Worm (Caenorhabditis elegans) whole organism, late embryonic: ENCODE data around the gene spl-1.

Source experiments
- K02D7.2 ChIP-seq: sonication (generic microtip); optimal IDR thresholded peaks from 2 replicates; lab custom pipeline; 2017; ENCODE audit warnings: mild to moderate bottlenecking, missing genetic modification characterization, missing compliant biosample characterization
- ceh-30 ChIP-seq: fragments of 150-350 bp; optimal IDR thresholded peaks from 2 replicates; lab custom pipeline; 2014; ENCODE audit warnings: missing biosample characterization, missing genetic modification characterization
- ceh-34 ChIP-seq: sonication (generic microtip); optimal IDR thresholded peaks from 2 replicates; lab custom pipeline; 2016; ENCODE audit warnings: mild to moderate bottlenecking, missing genetic modification characterization, missing compliant biosample characterization
- che-1 ChIP-seq: sonication (generic microtip); optimal IDR thresholded peaks from 2 replicates; lab custom pipeline; 2016; ENCODE audit warnings: mild to moderate bottlenecking, missing genetic modification characterization, missing compliant biosample characterization
- dmd-4 ChIP-seq: sonication (generic microtip); optimal IDR thresholded peaks from 2 replicates; lab custom pipeline; 2016; ENCODE audit warnings: borderline replicate concordance, missing genetic modification characterization, missing compliant biosample characterization
- elt-2 ChIP-seq: sonication (generic microtip); optimal IDR thresholded peaks from 2 replicates; lab custom pipeline; 2016; ENCODE audit warnings: missing genetic modification reagents, missing genetic modification characterization, missing compliant biosample characterization
- hlh-13 ChIP-seq: fragments of 200-800 bp; sonication (Bioruptor generic); optimal IDR thresholded peaks from 2 replicates; lab custom pipeline; 2018; ENCODE audit warnings: mild to moderate bottlenecking, missing genetic modification characterization, missing compliant biosample characterization
- hlh-6 ChIP-seq: sonication (generic microtip); optimal IDR thresholded peaks from 2 replicates; lab custom pipeline; 2016; ENCODE audit warnings: missing genotype, missing genetic modification characterization, missing compliant biosample characterization
- lin-11 ChIP-seq: fragments of 200-800 bp; sonication (Bioruptor generic); optimal IDR thresholded peaks from 2 replicates; lab custom pipeline; 2018; ENCODE audit warnings: mild to moderate bottlenecking, missing genetic modification characterization, missing compliant biosample characterization
- nfya-1 ChIP-seq: sonication (generic microtip); optimal IDR thresholded peaks from 2 replicates; lab custom pipeline; 2017; ENCODE audit warnings: missing genetic modification characterization, mild to moderate bottlenecking, missing compliant biosample characterization, antibody characterized with exemption, moderate library complexity
- nhr-11 ChIP-seq: fragments of 150-350 bp; optimal IDR thresholded peaks from 2 replicates; lab custom pipeline; 2014; ENCODE audit warnings: missing biosample characterization, missing genetic modification characterization
- ttx-3 ChIP-seq: sonication (generic microtip); optimal IDR thresholded peaks from 2 replicates; lab custom pipeline; 2016; ENCODE audit warnings: missing genetic modification reagents, missing genetic modification characterization, missing compliant biosample characterization
- unc-55 ChIP-seq: sonication (generic microtip); optimal IDR thresholded peaks from 2 replicates; lab custom pipeline; 2017; ENCODE audit warnings: missing biosample characterization, missing genetic modification reagents, missing genetic modification characterization

DNA sequence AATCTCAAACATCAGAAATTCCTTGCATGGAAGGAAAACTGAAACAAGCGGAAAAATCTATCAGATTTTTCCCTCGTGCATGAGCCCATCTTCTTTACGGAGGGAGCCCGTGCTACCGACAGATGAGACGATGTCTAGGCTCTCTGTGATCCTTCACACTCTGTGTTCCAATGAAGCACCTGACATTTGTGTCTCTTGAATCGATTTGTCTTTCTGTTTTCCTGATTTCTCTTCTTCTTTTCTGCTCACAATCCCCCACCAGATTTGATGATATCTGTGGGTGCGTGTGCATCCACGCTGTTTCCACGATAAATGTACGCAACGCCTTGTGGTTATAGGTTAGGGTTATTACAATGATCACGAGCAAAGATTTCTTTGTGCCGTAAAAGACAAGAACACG, 4.1 kb downstream of the spl-1 start:
- TF ChIP-seq dmd-4 (tag; lab: Kevin White, UChicago) (no peak), ceh-30 (tag; lab: Kevin White, UChicago) (no peak), hlh-13 (GFP tag; lab: Kevin White, UChicago) (no peak), ttx-3 (tag; lab: Kevin White, UChicago) (no peak), elt-2 (tag; lab: Kevin White, UChicago) (no peak), nhr-11 (tag; lab: Kevin White, UChicago) (no peak), K02D7.2 (no peak), nfya-1 (no peak), hlh-6 (tag; lab: Kevin White, UChicago) (no peak), lin-11 (no peak), che-1 (tag; lab: Kevin White, UChicago) (no peak), ceh-34 (tag; lab: Kevin White, UChicago) (no peak), unc-55 (peak; percentile 68)
